Fruit fly (Drosophila melanogaster): ENCODE measurements around the gene CG42467.

DNA sequence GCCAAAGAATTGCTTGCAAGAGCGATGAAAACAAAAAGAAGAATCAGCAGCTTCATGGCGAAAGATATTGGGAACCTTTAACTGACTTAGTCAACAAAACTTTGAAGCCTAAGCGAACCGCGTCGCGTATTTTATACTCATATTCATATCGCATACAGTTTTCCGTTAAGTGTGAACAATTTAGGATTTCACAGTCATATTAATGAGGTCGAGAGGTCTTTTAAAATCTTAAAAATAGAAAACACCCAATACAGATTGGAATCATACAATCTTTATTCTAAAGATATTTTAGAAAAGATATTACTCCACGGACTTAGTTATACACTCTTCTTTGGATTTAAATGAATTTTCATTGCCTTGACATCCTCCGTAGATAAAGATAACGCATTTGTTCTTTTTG lies 7.3 kb upstream of the CG42467 start, which contains the start of gene Acp24A4:
- TF ChIP-seq CG16779 (tag; optimal IDR thresholded peaks at IDR 0.05) (no peak), CG6854 (GFP tag; optimal IDR thresholded peaks at IDR 0.05) (no peak), lz (GFP tag; optimal IDR thresholded peaks at IDR 0.05) (no peak), vri (GFP tag; optimal IDR thresholded peaks at IDR 0.05) (no peak), Blimp-1 (GFP tag; optimal IDR thresholded peaks at IDR 0.05) (no peak), CG4318 (GFP tag; optimal IDR thresholded peaks at IDR 0.05) (no peak), Hr4 (GFP tag; optimal IDR thresholded peaks at IDR 0.05) (no peak)
